Worm (Caenorhabditis elegans) whole organism, L4 larva: ENCODE results near the gene zyg-12.
"Not testable (repeated sequence)": the region's sequence is repeated elsewhere in the genome, so short reads cannot be mapped to it uniquely, and the experiment has no call there.

Experiments used
- F10B5.3 ChIP-seq: sonication (generic microtip); optimal IDR thresholded peaks from 2 replicates; lab custom pipeline; 2016; ENCODE audit warnings: mild to moderate bottlenecking, missing genetic modification characterization, missing compliant biosample characterization
- F37D6.2 ChIP-seq: sonication (generic microtip); optimal IDR thresholded peaks from 2 replicates; lab custom pipeline; 2016; ENCODE audit warnings: mild to moderate bottlenecking, missing genetic modification characterization, missing compliant biosample characterization
- F49E8.2 ChIP-seq: sonication (generic microtip); optimal IDR thresholded peaks from 2 replicates; lab custom pipeline; 2016; ENCODE audit warnings: missing compliant biosample characterization, mild to moderate bottlenecking, missing genetic modification characterization, borderline replicate concordance
- T26A8.4 ChIP-seq: fragments of 200-800 bp; sonication (Bioruptor generic); IDR thresholded peaks from 2 replicates; pipeline ENCODE4 v1.3.6; 2022; ENCODE audit warnings: missing genetic modification characterization, missing compliant biosample characterization
- aha-1 ChIP-seq: fragments of 150-350 bp; peaks from one replicate; lab custom pipeline; 2014; ENCODE audit warnings: missing biosample characterization, missing genetic modification characterization
- ama-1 ChIP-seq: fragments of 150-350 bp; optimal IDR thresholded peaks from 2 replicates; lab custom pipeline; 2014; ENCODE audit warnings: inconsistent platforms, mixed read lengths
- ceh-32 ChIP-seq: sonication (generic microtip); optimal IDR thresholded peaks from 2 replicates; lab custom pipeline; 2016; ENCODE audit warnings: mild to moderate bottlenecking, missing genetic modification characterization, missing compliant biosample characterization; ENCODE audit not compliant: poor library complexity
- ceh-44 ChIP-seq: fragments of 200-800 bp; sonication (Bioruptor generic); IDR thresholded peaks from 2 replicates; pipeline ENCODE4 v1.3.6; 2022; ENCODE audit warnings: missing genetic modification reagents, missing genetic modification characterization, missing compliant biosample characterization
- ctbp-1 ChIP-seq: fragments of 200-800 bp; sonication (Bioruptor generic); IDR thresholded peaks from 2 replicates; pipeline ENCODE4 v1.3.6; 2022; ENCODE audit warnings: missing genetic modification reagents, missing genetic modification characterization, missing compliant biosample characterization
- daf-16 ChIP-seq, 3 experiments: sonication (generic microtip); optimal IDR thresholded peaks; 2 replicates each; lab custom pipeline; 2016 to 2017; ENCODE audit warnings: missing genetic modification characterization in 3 of 3, missing genetic modification reagents in 3 of 3, mild to moderate bottlenecking in 2 of 3, missing compliant biosample characterization in 2 of 3, missing biosample characterization in 1 of 3, moderate library complexity in 1 of 3
- daf-8 ChIP-seq: fragments of 200-800 bp; sonication (Bioruptor generic); IDR thresholded peaks from 2 replicates; pipeline ENCODE4 v1.3.6; 2022; ENCODE audit warnings: missing genetic modification characterization, missing compliant biosample characterization
- dmd-6 ChIP-seq: fragments of 200-800 bp; sonication (Bioruptor generic); IDR thresholded peaks from 2 replicates; pipeline ENCODE4 v1.3.6; 2022; ENCODE audit warnings: missing genetic modification reagents, missing genetic modification characterization, missing compliant biosample characterization
- dve-1 ChIP-seq: sonication (generic microtip); optimal IDR thresholded peaks from 2 replicates; lab custom pipeline; 2017; ENCODE audit warnings: antibody characterized with exemption, mild to moderate bottlenecking, missing genetic modification characterization, missing compliant biosample characterization; ENCODE audit not compliant: insufficient read depth
- egl-27 ChIP-seq: sonication (generic microtip); optimal IDR thresholded peaks from 3 replicates; lab custom pipeline; 2017; ENCODE audit warnings: missing biosample characterization, missing genetic modification reagents, missing genetic modification characterization
- egl-43 ChIP-seq: fragments of 200-800 bp; sonication (Bioruptor generic); IDR thresholded peaks from 2 replicates; pipeline ENCODE4 v1.3.6; 2022; ENCODE audit warnings: missing genetic modification reagents, missing genetic modification characterization, missing compliant biosample characterization
- fkh-10 ChIP-seq: fragments of 150-350 bp; optimal IDR thresholded peaks from 2 replicates; lab custom pipeline; 2014; ENCODE audit warnings: missing biosample characterization, missing genetic modification reagents, missing genetic modification characterization
- gei-8 ChIP-seq: fragments of 200-800 bp; sonication (Bioruptor generic); optimal IDR thresholded peaks from 2 replicates; lab custom pipeline; 2018; ENCODE audit warnings: mild to moderate bottlenecking, missing genetic modification characterization, missing compliant biosample characterization
- hlh-11 ChIP-seq: fragments of 200-800 bp; sonication (Bioruptor generic); optimal IDR thresholded peaks from 2 replicates; lab custom pipeline; 2018; ENCODE audit warnings: mild to moderate bottlenecking, missing genetic modification characterization, missing compliant biosample characterization
- hmg-1.1 ChIP-seq: fragments of 200-800 bp; sonication (Bioruptor generic); IDR thresholded peaks from 2 replicates; pipeline ENCODE4 v1.3.6; 2022; ENCODE audit warnings: missing genetic modification reagents, missing genetic modification characterization, missing compliant biosample characterization
- lin-1 ChIP-seq: fragments of 200-800 bp; sonication (Bioruptor generic); IDR thresholded peaks from 2 replicates; pipeline ENCODE4 v1.3.6; 2022; ENCODE audit warnings: missing genetic modification reagents, missing genetic modification characterization, missing compliant biosample characterization
- lin-13 ChIP-seq: fragments of 150-350 bp; optimal IDR thresholded peaks from 2 replicates; lab custom pipeline; 2014; ENCODE audit warnings: missing biosample characterization, missing genetic modification reagents, missing genetic modification characterization
- lin-15B ChIP-seq: fragments of 150-350 bp; sonication (generic microtip); optimal IDR thresholded peaks from 3 replicates; lab custom pipeline; 2014; ENCODE audit warnings: missing biosample characterization, missing genetic modification characterization
- madf-9 ChIP-seq: fragments of 200-800 bp; sonication (Bioruptor generic); conservative IDR thresholded peaks from 2 replicates; pipeline ENCODE4 v1.3.6; 2022; ENCODE audit warnings: missing genetic modification reagents, missing genetic modification characterization, missing compliant biosample characterization
- mdt-29 ChIP-seq: fragments of 200-800 bp; sonication (Bioruptor generic); IDR thresholded peaks from 2 replicates; pipeline ENCODE4 v1.3.6; 2022; ENCODE audit warnings: missing genetic modification reagents, missing genetic modification characterization, missing compliant biosample characterization
- mep-1 ChIP-seq: fragments of 150-350 bp; sonication (generic microtip); optimal IDR thresholded peaks from 3 replicates; lab custom pipeline; 2014; ENCODE audit warnings: missing biosample characterization, missing genetic modification characterization
- mxl-2 ChIP-seq: fragments of 200-800 bp; sonication (Bioruptor generic); conservative IDR thresholded peaks from 2 replicates; pipeline ENCODE4 v1.3.6; 2022; ENCODE audit warnings: missing genetic modification reagents, missing genetic modification characterization, missing compliant biosample characterization
- nhr-11 ChIP-seq: fragments of 150-350 bp; optimal IDR thresholded peaks from 2 replicates; lab custom pipeline; 2014; ENCODE audit warnings: missing biosample characterization, missing genetic modification characterization
- nhr-28 ChIP-seq: fragments of 150-350 bp; optimal IDR thresholded peaks from 2 replicates; lab custom pipeline; 2014; ENCODE audit warnings: missing biosample characterization, missing genetic modification characterization
- nhr-76 ChIP-seq: fragments of 150-350 bp; optimal IDR thresholded peaks from 2 replicates; lab custom pipeline; 2014; ENCODE audit warnings: missing biosample characterization, missing genetic modification characterization
- pqm-1 ChIP-seq: sonication (generic microtip); optimal IDR thresholded peaks from 2 replicates; lab custom pipeline; 2017; ENCODE audit warnings: missing biosample characterization, missing genetic modification characterization
- rbr-2 ChIP-seq: sonication (generic microtip); optimal IDR thresholded peaks from 2 replicates; lab custom pipeline; 2016; ENCODE audit warnings: missing genotype, missing genetic modification characterization, missing compliant biosample characterization
- set-16 ChIP-seq: fragments of 200-800 bp; sonication (Bioruptor generic); IDR thresholded peaks from 2 replicates; pipeline ENCODE4 v1.3.6; 2022; ENCODE audit warnings: missing genetic modification reagents, missing genetic modification characterization, missing compliant biosample characterization
- snpc-1.2 ChIP-seq: fragments of 200-800 bp; sonication (Bioruptor generic); IDR thresholded peaks from 2 replicates; pipeline ENCODE4 v1.3.6; 2022; ENCODE audit warnings: missing genetic modification reagents, missing genetic modification characterization, missing compliant biosample characterization
- tag-97 ChIP-seq: fragments of 200-800 bp; sonication (Bioruptor generic); IDR thresholded peaks from 2 replicates; pipeline ENCODE4 v1.3.6; 2022; ENCODE audit warnings: missing genetic modification characterization, missing compliant biosample characterization
- unc-130 ChIP-seq: sonication (generic microtip); optimal IDR thresholded peaks from 2 replicates; lab custom pipeline; 2016; ENCODE audit warnings: missing genetic modification reagents, missing genetic modification characterization, missing compliant biosample characterization
- unc-62 ChIP-seq, 3 experiments: fragments of 150-350 bp in 1 of 3; sonication (generic microtip); optimal IDR thresholded peaks in 2 of 3; peaks in 1 of 3; 1 replicate in 1 of 3; 2 replicates in 2 of 3; lab custom pipeline; 2014 to 2017; ENCODE audit warnings: missing biosample characterization in 3 of 3, missing genetic modification characterization in 3 of 3, missing genetic modification reagents in 3 of 3, missing genotype in 1 of 3
- zag-1 ChIP-seq: fragments of 150-350 bp; optimal IDR thresholded peaks from 2 replicates; lab custom pipeline; 2014; ENCODE audit warnings: missing biosample characterization, missing genetic modification characterization
- zfp-2 ChIP-seq: sonication (generic microtip); optimal IDR thresholded peaks from 2 replicates; lab custom pipeline; 2016; ENCODE audit warnings: mild to moderate bottlenecking, missing genetic modification characterization, missing compliant biosample characterization
- zfp-3 ChIP-seq: fragments of 200-800 bp; sonication (Bioruptor generic); conservative IDR thresholded peaks from 2 replicates; pipeline ENCODE4 v1.3.6; 2022; ENCODE audit warnings: missing genetic modification reagents, missing genetic modification characterization, missing compliant biosample characterization

The zyg-12 gene

ce11 chrII:4915572-4915971, 34.1 kb upstream of the zyg-12 start:
- TF ChIP-seq aha-1 (peak; percentile 48), egl-43 (GFP tag; lab: Robert Waterston, UW) (no peak)

DNA sequence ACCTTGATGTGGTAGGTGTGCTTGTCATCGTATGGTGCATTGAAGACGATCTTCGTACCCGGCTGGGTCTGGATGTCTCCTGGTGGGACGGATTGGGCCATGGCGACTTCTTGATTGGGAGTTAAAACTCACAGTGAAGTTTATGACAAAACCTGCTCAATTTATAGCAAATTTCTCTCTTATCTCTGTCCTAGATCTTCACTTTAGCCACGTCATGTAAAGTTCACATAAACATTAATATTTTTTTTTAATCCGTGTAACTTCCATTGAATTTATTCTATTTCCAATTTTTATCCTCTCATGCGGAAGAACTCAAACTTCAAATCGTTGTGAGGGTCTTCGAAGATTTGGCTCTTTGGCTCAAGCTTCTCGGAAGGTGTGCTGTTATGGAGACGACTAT, 33.2 kb upstream of the zyg-12 start, which contains the start of gene msp-31:
TSS of gene msp-31 (minus strand) at position 101 of the 400 bp plus-strand sequence.
- not testable (repeated sequence) for TF ChIP-seq aha-1; egl-27 (tag; lab: Kevin White, UChicago); fkh-10 (GFP tag; lab: Kevin White, UChicago)

DNA sequence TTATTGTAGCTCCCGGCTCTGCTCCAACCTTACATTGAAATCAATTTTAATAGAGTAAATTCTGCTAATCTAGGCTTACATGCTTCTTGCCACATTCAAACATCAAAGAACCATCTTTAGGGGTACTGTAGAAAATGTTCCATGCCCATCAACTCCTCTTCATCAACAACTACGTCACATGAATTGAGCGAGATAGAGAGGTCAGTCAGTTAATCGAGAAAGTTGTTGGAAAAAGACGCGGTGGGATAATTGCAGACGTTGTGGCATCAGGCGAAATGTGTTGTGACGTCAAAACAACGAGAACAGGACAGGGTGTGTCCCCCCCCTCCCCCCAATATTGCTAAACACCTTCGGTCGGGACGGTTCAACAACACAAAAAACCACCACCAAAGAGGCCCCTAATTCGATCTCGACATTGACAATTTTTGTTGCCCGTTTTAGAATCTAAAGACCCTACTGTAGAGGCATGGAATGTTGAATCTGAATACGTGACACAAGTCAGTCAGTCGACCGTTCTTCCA, 31.1 kb upstream of the zyg-12 start:
- TF ChIP-seq T26A8.4: no peak
- TF ChIP-seq unc-62 (GFP tag; optimal IDR thresholded peaks at IDR 0.05 in 1 of 2; lab: Kevin White, UChicago): peak in 1 of 2 experiments; percentile 62
- no peak for TF ChIP-seq unc-62 (tag; optimal IDR thresholded peaks at IDR 0.05; lab: Kevin White, UChicago)

ce11 chrII:4920608-4921007, 29.1 kb upstream of the zyg-12 start:
- TF ChIP-seq madf-9 (GFP tag; lab: Robert Waterston, UW) (no peak), ama-1 (no peak), egl-43 (GFP tag; lab: Robert Waterston, UW) (no peak), ctbp-1 (GFP tag; lab: Robert Waterston, UW) (no peak), set-16 (GFP tag; lab: Robert Waterston, UW) (no peak), pqm-1 (peak; percentile 63), rbr-2 (tag; lab: Kevin White, UChicago) (no peak), snpc-1.2 (GFP tag; lab: Robert Waterston, UW) (no peak), zag-1 (no peak), nhr-11 (no peak), hmg-1.1 (no peak), unc-62 (GFP tag; optimal IDR thresholded peaks at IDR 0.05 in 1 of 2; lab: Kevin White, UChicago) (no peak), unc-62 (tag; optimal IDR thresholded peaks at IDR 0.05; lab: Kevin White, UChicago) (no peak), lin-15B (no peak), F49E8.2 (tag; lab: Kevin White, UChicago) (no peak), hlh-11 (tag; lab: Kevin White, UChicago) (peak; percentile 6), nhr-28 (tag; lab: Kevin White, UChicago) (peak; percentile 17), dve-1 (tag; lab: Kevin White, UChicago) (peak; percentile 42), mep-1 (no peak), zfp-3 (GFP tag; lab: Robert Waterston, UW) (no peak), nhr-76 (tag; lab: Kevin White, UChicago) (no peak), daf-8 (GFP tag; lab: Robert Waterston, UW) (no peak)

ce11 chrII:4924729-4925128, 25.0 kb upstream of the zyg-12 start:
- TF ChIP-seq unc-62 (GFP tag; optimal IDR thresholded peaks at IDR 0.05 in 1 of 2; lab: Kevin White, UChicago) (peak in 1 of 2 experiments; percentile 96), unc-62 (tag; optimal IDR thresholded peaks at IDR 0.05; lab: Kevin White, UChicago) (no peak), F10B5.3 (tag; lab: Kevin White, UChicago) (no peak), aha-1 (peak; percentile 12)

DNA sequence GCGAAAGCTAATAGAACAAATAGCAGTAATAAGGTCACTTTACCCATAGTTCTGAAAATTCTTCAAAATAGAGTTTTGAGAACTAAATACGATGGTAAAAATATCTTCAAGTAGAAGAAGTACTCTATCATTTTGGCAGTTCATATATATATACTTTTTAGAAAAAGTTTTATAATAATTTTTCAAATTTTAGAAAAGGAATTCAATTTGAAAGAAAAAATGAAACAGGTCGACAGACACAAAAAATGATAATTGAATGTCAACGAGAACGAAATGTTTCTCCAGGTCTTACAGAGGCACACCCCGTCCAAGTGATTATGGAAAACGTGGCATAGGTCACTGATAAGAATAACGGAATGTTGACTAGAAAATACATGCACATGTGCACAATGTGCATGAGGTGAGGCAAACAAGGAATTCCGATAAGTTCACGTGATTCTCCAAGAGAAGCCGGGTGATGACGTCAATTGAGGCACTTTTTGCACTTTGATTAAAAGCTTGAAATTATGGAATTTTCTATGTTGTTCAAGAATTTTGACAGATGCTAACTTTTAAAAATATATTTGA, 24.4 kb upstream of the zyg-12 start, which contains the start of gene aagr-2:
TSS of gene aagr-2 (minus strand) at position 51 of the 567 bp plus-strand sequence.
- peak; percentile 99 for TF ChIP-seq dmd-6 (GFP tag; lab: Robert Waterston, UW)
- no peak for TF ChIP-seq ceh-44 (GFP tag; lab: Robert Waterston, UW)
- TF ChIP-seq unc-130: no peak
- no peak for TF ChIP-seq ceh-32 (tag; lab: Kevin White, UChicago)
- TF ChIP-seq dve-1 (tag; lab: Kevin White, UChicago): peak; percentile 85
- peak in 1 of 2 experiments; percentile 2 for TF ChIP-seq daf-16 (GFP tag; optimal IDR thresholded peaks at IDR 0.05; lab: Kevin White, UChicago)
- TF ChIP-seq daf-16 (tag; optimal IDR thresholded peaks at IDR 0.05; lab: Kevin White, UChicago): peak; percentile 94
- TF ChIP-seq lin-13: no peak
- TF ChIP-seq zfp-2 (tag; lab: Kevin White, UChicago): no peak
- TF ChIP-seq F37D6.2: no peak
- peak; percentile 97 for TF ChIP-seq pqm-1
- no peak for TF ChIP-seq gei-8 (GFP tag; lab: Kevin White, UChicago)
- peak; percentile 82 for TF ChIP-seq mdt-29 (GFP tag; lab: Robert Waterston, UW)
- TF ChIP-seq tag-97 (GFP tag; lab: Robert Waterston, UW): no peak
- TF ChIP-seq zfp-3 (GFP tag; lab: Robert Waterston, UW): 0 out of 2 replicates have a peak, but pooled peaks have one; percentile 37
- 0 out of 2 replicates have a peak, but pooled peaks have one; percentile 27 for TF ChIP-seq mxl-2
- no peak for TF ChIP-seq aha-1
- TF ChIP-seq lin-1 (GFP tag; lab: Robert Waterston, UW): peak; percentile 54
